Worm (Caenorhabditis elegans) whole organism, young adult: ENCODE results near the gene srg-69.

Experiments
- C17E4.6 ChIP-seq: fragments of 200-800 bp; sonication (Bioruptor generic); IDR thresholded peaks from 2 replicates; pipeline ENCODE4 v1.3.6; 2022; ENCODE audit warnings: missing genetic modification reagents, missing genetic modification characterization, missing compliant biosample characterization
- rcor-1 ChIP-seq: fragments of 200-800 bp; sonication (Bioruptor generic); IDR thresholded peaks from 2 replicates; pipeline ENCODE4 v1.3.6; 2022; ENCODE audit warnings: missing genetic modification reagents, missing genetic modification characterization, missing compliant biosample characterization
- snpc-1.3 ChIP-seq: sonication (generic microtip); optimal IDR thresholded peaks from 2 replicates; lab custom pipeline; 2017; ENCODE audit warnings: missing genetic modification characterization, mild to moderate bottlenecking, missing compliant biosample characterization, antibody characterized with exemption, moderate library complexity, missing genotype, missing genetic modification reagents; ENCODE audit not compliant: insufficient read depth
- ztf-18 ChIP-seq: sonication (generic microtip); optimal IDR thresholded peaks from 2 replicates; lab custom pipeline; 2016; ENCODE audit warnings: missing genotype, mild to moderate bottlenecking, missing genetic modification characterization, missing compliant biosample characterization
- ztf-26 ChIP-seq: sonication (generic microtip); optimal IDR thresholded peaks from 2 replicates; lab custom pipeline; 2017; ENCODE audit warnings: missing genetic modification characterization, missing compliant biosample characterization

- TF ChIP-seq ztf-26 (tag; lab: Kevin White, UChicago) (peak; percentile 61), ztf-18 (tag; lab: Kevin White, UChicago) (peak; percentile 46), rcor-1 (GFP tag; lab: Robert Waterston, UW) (no peak), C17E4.6 (no peak), snpc-1.3 (tag; lab: Kevin White, UChicago) (peak; percentile 68)
Measured at ce11 chrII:5353642-5354041, 1.8 kb upstream of the srg-69 start.
